Fruit fly (Drosophila melanogaster) whole organism: Measurements from ENCODE around the gene Tpc1.

Experiments
- Dll ChIP-seq: fragments of >200 bp; optimal IDR thresholded peaks from 2 replicates; lab custom pipeline; 2017
- psq ChIP-seq: fragments of >200 bp; optimal IDR thresholded peaks from 2 replicates; lab custom pipeline; 2017
- usp ChIP-seq: fragments of >200 bp; optimal IDR thresholded peaks from 2 replicates; lab custom pipeline; 2017; ENCODE audit warnings: missing biosample characterization, missing genetic modification characterization, mixed read lengths

DNA sequence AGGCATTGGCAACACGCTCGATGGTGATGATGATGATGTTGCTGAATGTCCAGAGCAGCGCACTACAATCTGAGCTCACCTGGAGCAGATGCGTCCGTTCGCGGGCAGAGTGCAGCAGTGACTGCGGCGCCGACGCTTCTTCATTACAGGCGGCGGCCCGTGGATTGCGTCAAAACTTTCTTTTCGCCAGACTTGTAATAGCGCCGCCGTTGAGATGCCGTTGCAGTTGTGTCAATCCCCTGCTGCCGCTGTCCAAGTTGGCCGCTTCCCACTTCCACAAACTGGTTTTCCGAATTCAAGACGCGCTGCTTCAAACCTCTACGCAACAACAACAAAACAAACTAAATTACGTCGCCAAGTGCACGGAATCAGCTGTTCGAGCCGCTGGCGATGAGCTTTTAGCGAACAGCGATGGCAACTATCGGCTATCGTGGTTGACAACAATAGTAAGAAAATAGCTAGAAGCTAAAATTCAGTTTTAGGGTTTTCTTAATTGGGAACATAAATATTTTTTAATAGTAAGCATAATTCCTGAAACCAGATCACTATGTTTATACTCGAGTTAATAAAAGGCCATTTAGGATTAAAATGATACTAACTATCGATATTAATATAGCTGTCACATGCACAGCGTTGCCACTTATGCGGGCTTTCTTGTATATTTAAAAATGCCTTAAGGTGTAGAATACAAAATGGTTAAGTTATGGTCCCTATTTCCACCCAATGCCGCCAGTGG is at the start of gene Tpc1:
- TF ChIP-seq Dll (lab: Kevin White, UChicago): peak; percentile 29
- TF ChIP-seq psq (lab: Kevin White, UChicago): no peak
- no peak for TF ChIP-seq usp (GFP tag; lab: Kevin White, UChicago)
